Fruit fly (Drosophila melanogaster) whole organism, embryonic: Measurements from ENCODE around the gene JMJD5.

Experiments
- Abd-B ChIP-seq: fragments of 200-800 bp; sonication (Bioruptor generic); optimal IDR thresholded peaks from 2 replicates; lab custom pipeline; 2018; ENCODE audit warnings: missing biosample characterization, mild to moderate bottlenecking, missing genetic modification characterization, moderate library complexity
- CG12155 ChIP-seq: fragments of 200-800 bp; sonication (Bioruptor generic); optimal IDR thresholded peaks from 3 replicates; lab custom pipeline; 2016; ENCODE audit warnings: missing biosample characterization, missing genetic modification characterization
- CG15514 ChIP-seq: fragments of 200-800 bp; sonication (Bioruptor generic); optimal IDR thresholded peaks from 3 replicates; lab custom pipeline; 2017; ENCODE audit warnings: missing biosample characterization, missing genetic modification characterization, mild to moderate bottlenecking, moderate library complexity, missing genetic modification reagents
- CG31441 ChIP-seq: fragments of 200-800 bp; sonication (Bioruptor generic); IDR thresholded peaks from 2 replicates; pipeline ENCODE4 v1.3.6; 2022; ENCODE audit warnings: missing biosample characterization, missing genetic modification characterization
- CG8478 ChIP-seq: fragments of >200 bp; optimal IDR thresholded peaks from 2 replicates; lab custom pipeline; 2018
- CTCF ChIP-seq: fragments of 200-800 bp; sonication (Bioruptor generic); optimal IDR thresholded peaks from 2 replicates; lab custom pipeline; 2017; ENCODE audit warnings: missing biosample characterization, mild to moderate bottlenecking, missing genetic modification characterization, moderate library complexity
- Doc3 ChIP-seq: fragments of 200-800 bp; sonication (Bioruptor generic); IDR thresholded peaks from 3 replicates; pipeline ENCODE4 v1.3.6; 2022; ENCODE audit warnings: missing biosample characterization, missing genetic modification characterization; ENCODE audit not compliant: partially characterized antibody
- HLHmδ ChIP-seq: fragments of 200-800 bp; sonication (Bioruptor generic); optimal IDR thresholded peaks from 2 replicates; lab custom pipeline; 2018; ENCODE audit warnings: missing biosample characterization, mild to moderate bottlenecking, missing genetic modification characterization, moderate library complexity
- Sin3A ChIP-seq: fragments of >200 bp; optimal IDR thresholded peaks from 2 replicates; lab custom pipeline; 2018
- Six4 ChIP-seq: fragments of 200-800 bp; sonication (Bioruptor generic); optimal IDR thresholded peaks from 2 replicates; lab custom pipeline; 2016; ENCODE audit warnings: missing biosample characterization, missing genetic modification characterization
- psq ChIP-seq: fragments of 200-800 bp; sonication (Bioruptor generic); optimal IDR thresholded peaks from 2 replicates; lab custom pipeline; 2017; ENCODE audit warnings: missing biosample characterization, missing genetic modification characterization
- slp2 ChIP-seq: fragments of 200-800 bp; sonication (Bioruptor generic); optimal IDR thresholded peaks from 2 replicates; lab custom pipeline; 2016; ENCODE audit warnings: missing biosample characterization, missing genetic modification characterization
- sna ChIP-seq: fragments of 200-800 bp; sonication (Bioruptor generic); IDR thresholded peaks from 2 replicates; pipeline ENCODE4 v1.3.6; 2022; ENCODE audit warnings: missing biosample characterization, missing genetic modification characterization; ENCODE audit not compliant: partially characterized antibody
- z ChIP-seq: fragments of 200-800 bp; sonication (Bioruptor generic); IDR thresholded peaks from 3 replicates; pipeline ENCODE4 v1.3.6; 2022; ENCODE audit warnings: missing biosample characterization, missing genetic modification characterization

dm6 chr3L:794462-794861 lies 46.7 kb downstream of the JMJD5 start:
- TF ChIP-seq sna (GFP tag; lab: Robert Waterston, UW) (no peak), CG15514 (GFP tag; lab: Kevin White, UChicago) (no peak), CTCF (no peak), Sin3A (lab: Kevin White, UChicago) (no peak), z (GFP tag; lab: Robert Waterston, UW) (no peak), Abd-B (GFP tag; lab: Kevin White, UChicago) (no peak), Doc3 (GFP tag; lab: Robert Waterston, UW) (no peak), Six4 (GFP tag; lab: Kevin White, UChicago) (no peak), CG8478 (lab: Kevin White, UChicago) (no peak), CG31441 (GFP tag; lab: Robert Waterston, UW) (no peak), HLHmδ (GFP tag; lab: Kevin White, UChicago) (no peak), psq (GFP tag; lab: Kevin White, UChicago) (no peak), CG12155 (no peak), slp2 (no peak)
